Fruit fly (Drosophila melanogaster) whole organism, embryonic: ENCODE data around the gene CG15196.

ENCODE experiments used
- ATbp ChIP-seq: fragments of 200-800 bp; sonication (Bioruptor generic); optimal IDR thresholded peaks from 2 replicates; lab custom pipeline; 2017; ENCODE audit warnings: missing biosample characterization, mild to moderate bottlenecking, missing genetic modification characterization, missing genetic modification reagents
- Bdp1 ChIP-seq: fragments of 200-800 bp; sonication (Bioruptor generic); optimal IDR thresholded peaks from 3 replicates; lab custom pipeline; 2016; ENCODE audit warnings: missing biosample characterization, missing genetic modification characterization
- BtbVII ChIP-seq: fragments of 200-800 bp; sonication (Bioruptor generic); optimal IDR thresholded peaks from 3 replicates; lab custom pipeline; 2017; ENCODE audit warnings: missing biosample characterization, mild to moderate bottlenecking, missing genetic modification characterization
- CG1024 ChIP-seq: fragments of 200-800 bp; sonication (Bioruptor generic); IDR thresholded peaks from 2 replicates; pipeline ENCODE4 v1.3.6; 2022; ENCODE audit warnings: missing biosample characterization, missing genetic modification characterization
- CG10267 ChIP-seq: fragments of 200-800 bp; sonication (Bioruptor generic); optimal IDR thresholded peaks from 2 replicates; lab custom pipeline; 2018; ENCODE audit warnings: missing biosample characterization, mild to moderate bottlenecking, missing genetic modification characterization, moderate library complexity
- CG11093 ChIP-seq: fragments of 200-800 bp; sonication (Bioruptor generic); IDR thresholded peaks from 3 replicates; pipeline ENCODE4 v1.3.6; 2022; ENCODE audit warnings: missing biosample characterization, missing genetic modification characterization
- CG11560 ChIP-seq: fragments of 200-800 bp; sonication (Bioruptor generic); IDR thresholded peaks from 3 replicates; pipeline ENCODE4 v1.3.6; 2022; ENCODE audit warnings: missing biosample characterization, missing genetic modification characterization
- CG11696 ChIP-seq: fragments of 200-800 bp; sonication (Bioruptor generic); IDR thresholded peaks from 2 replicates; pipeline ENCODE4 v1.3.6; 2022; ENCODE audit warnings: missing biosample characterization, missing genetic modification characterization
- CG12155 ChIP-seq: fragments of 200-800 bp; sonication (Bioruptor generic); optimal IDR thresholded peaks from 3 replicates; lab custom pipeline; 2016; ENCODE audit warnings: missing biosample characterization, missing genetic modification characterization
- CG1233 ChIP-seq: fragments of 200-800 bp; sonication (Bioruptor generic); optimal IDR thresholded peaks from 4 replicates; lab custom pipeline; 2018; ENCODE audit warnings: missing biosample characterization, mild to moderate bottlenecking, missing genetic modification characterization
- CG15696 ChIP-seq: fragments of 200-800 bp; sonication (Bioruptor generic); optimal IDR thresholded peaks from 2 replicates; lab custom pipeline; 2019; ENCODE audit warnings: missing biosample characterization, mild to moderate bottlenecking, missing genetic modification characterization, moderate library complexity
- CG16779 ChIP-seq: fragments of 200-800 bp; sonication (Bioruptor generic); IDR thresholded peaks from 2 replicates; pipeline ENCODE4 v1.3.6; 2022; ENCODE audit warnings: missing biosample characterization, missing genetic modification characterization
- CG17361 ChIP-seq: fragments of 200-800 bp; sonication (Bioruptor generic); IDR thresholded peaks from 3 replicates; pipeline ENCODE4 v1.3.6; 2022; ENCODE audit warnings: missing biosample characterization, missing genetic modification characterization
- CG17612 ChIP-seq: fragments of 200-800 bp; sonication (Bioruptor generic); IDR thresholded peaks from 2 replicates; pipeline ENCODE4 v1.3.6; 2022; ENCODE audit warnings: missing biosample characterization, missing genetic modification characterization
- CG1832 ChIP-seq: fragments of 200-800 bp; sonication (Bioruptor generic); optimal IDR thresholded peaks from 2 replicates; lab custom pipeline; 2017; ENCODE audit warnings: missing biosample characterization, mild to moderate bottlenecking, missing genetic modification characterization, inconsistent platforms
- CG2202 ChIP-seq: fragments of 200-800 bp; sonication (Bioruptor generic); optimal IDR thresholded peaks from 2 replicates; lab custom pipeline; 2018; ENCODE audit warnings: missing biosample characterization, mild to moderate bottlenecking, missing genetic modification characterization
- CG32772 ChIP-seq: fragments of 200-800 bp; sonication (Bioruptor generic); IDR thresholded peaks from 2 replicates; pipeline ENCODE4 v1.3.6; 2022; ENCODE audit warnings: missing biosample characterization, missing genetic modification characterization
- CG3838 ChIP-seq: fragments of 200-800 bp; sonication (Bioruptor generic); optimal IDR thresholded peaks from 3 replicates; lab custom pipeline; 2016; ENCODE audit warnings: missing biosample characterization, missing genetic modification characterization
- CG6254 ChIP-seq: fragments of 200-800 bp; sonication (Bioruptor generic); optimal IDR thresholded peaks from 3 replicates; lab custom pipeline; 2017; ENCODE audit warnings: mild to moderate bottlenecking, missing biosample characterization, missing genetic modification reagents, missing genetic modification characterization
- CG6272 ChIP-seq: fragments of 200-800 bp; sonication (Bioruptor generic); IDR thresholded peaks from 2 replicates; pipeline ENCODE4 v1.3.6; 2022; ENCODE audit warnings: missing biosample characterization, missing genetic modification characterization
- CG6689 ChIP-seq: fragments of 200-800 bp; sonication (Bioruptor generic); IDR thresholded peaks from 2 replicates; pipeline ENCODE4 v1.3.6; 2022; ENCODE audit warnings: missing biosample characterization, missing genetic modification characterization
- CG7745 ChIP-seq: fragments of 200-800 bp; sonication (Bioruptor generic); optimal IDR thresholded peaks from 2 replicates; lab custom pipeline; 2018; ENCODE audit warnings: missing biosample characterization, mild to moderate bottlenecking, missing genetic modification characterization, moderate library complexity
- CG8944 ChIP-seq: fragments of 200-800 bp; sonication (Bioruptor generic); optimal IDR thresholded peaks from 3 replicates; lab custom pipeline; 2016; ENCODE audit warnings: missing biosample characterization, missing genetic modification characterization
- Camta ChIP-seq: fragments of 200-800 bp; sonication (Bioruptor generic); optimal IDR thresholded peaks from 2 replicates; lab custom pipeline; 2016; ENCODE audit warnings: missing biosample characterization, missing genetic modification characterization
- CkIIα-i1 ChIP-seq: fragments of 200-800 bp; sonication (Bioruptor generic); IDR thresholded peaks from 2 replicates; pipeline ENCODE4 v1.3.6; 2022; ENCODE audit warnings: missing biosample characterization, missing genetic modification characterization
- D19B ChIP-seq: fragments of 200-800 bp; sonication (Bioruptor generic); optimal IDR thresholded peaks from 2 replicates; lab custom pipeline; 2017; ENCODE audit warnings: missing biosample characterization, mild to moderate bottlenecking, missing genetic modification characterization
- Deaf1 ChIP-seq: fragments of 200-800 bp; optimal IDR thresholded peaks from 3 replicates; lab custom pipeline; 2019; ENCODE audit warnings: missing biosample characterization, mild to moderate bottlenecking, missing genetic modification characterization, moderate library complexity
- Dfd ChIP-seq, 2 experiments: fragments of >200 bp; optimal IDR thresholded peaks; 2 replicates each; lab custom pipeline; 2017; ENCODE audit warnings: missing biosample characterization in 2 of 2, missing genetic modification characterization in 2 of 2
- Fer1 ChIP-seq: fragments of 200-800 bp; sonication (Bioruptor generic); optimal IDR thresholded peaks from 2 replicates; lab custom pipeline; 2017; ENCODE audit warnings: missing biosample characterization, mild to moderate bottlenecking, missing genetic modification characterization
- HLHmδ ChIP-seq: fragments of 200-800 bp; sonication (Bioruptor generic); optimal IDR thresholded peaks from 2 replicates; lab custom pipeline; 2018; ENCODE audit warnings: missing biosample characterization, mild to moderate bottlenecking, missing genetic modification characterization, moderate library complexity
- NK7.1 ChIP-seq: fragments of 200-800 bp; sonication (Bioruptor generic); optimal IDR thresholded peaks from 3 replicates; lab custom pipeline; 2016; ENCODE audit warnings: missing biosample characterization, missing genetic modification characterization
- Nf-YB ChIP-seq: fragments of 200-800 bp; sonication (Bioruptor generic); optimal IDR thresholded peaks from 3 replicates; lab custom pipeline; 2019; ENCODE audit warnings: missing biosample characterization, mild to moderate bottlenecking, missing genetic modification characterization, moderate library complexity
- Nf-YC ChIP-seq: fragments of 200-800 bp; optimal IDR thresholded peaks from 3 replicates; lab custom pipeline; 2019; ENCODE audit warnings: missing biosample characterization, mild to moderate bottlenecking, missing genetic modification characterization, moderate library complexity
- NfI ChIP-seq: fragments of 200-800 bp; sonication (Bioruptor generic); optimal IDR thresholded peaks from 3 replicates; lab custom pipeline; 2018; ENCODE audit warnings: missing biosample characterization, mild to moderate bottlenecking, missing genetic modification characterization, moderate library complexity
- Rfx ChIP-seq: fragments of 200-800 bp; sonication (Bioruptor generic); IDR thresholded peaks from 2 replicates; pipeline ENCODE4 v1.3.6; 2022; ENCODE audit warnings: missing biosample characterization, missing genetic modification characterization
- Scr ChIP-seq: fragments of 200-800 bp; sonication (Bioruptor generic); IDR thresholded peaks from 2 replicates; pipeline ENCODE4 v1.3.6; 2022; ENCODE audit warnings: missing biosample characterization, missing genetic modification characterization; ENCODE audit not compliant: partially characterized antibody
- Xbp1 ChIP-seq: fragments of 200-800 bp; sonication (Bioruptor generic); optimal IDR thresholded peaks from 3 replicates; lab custom pipeline; 2016; ENCODE audit warnings: missing biosample characterization, mild to moderate bottlenecking, missing genetic modification characterization
- ato ChIP-seq: fragments of 200-800 bp; sonication (Bioruptor generic); IDR thresholded peaks from 2 replicates; pipeline ENCODE4 v1.3.6; 2022; ENCODE audit warnings: missing biosample characterization, missing genetic modification characterization; ENCODE audit not compliant: partially characterized antibody
- cad ChIP-seq: fragments of >200 bp; optimal IDR thresholded peaks from 2 replicates; lab custom pipeline; 2017; ENCODE audit warnings: missing biosample characterization, missing genetic modification characterization
- cas ChIP-seq: fragments of 200-800 bp; sonication (Bioruptor generic); IDR thresholded peaks from 2 replicates; pipeline ENCODE4 v1.3.6; 2022; ENCODE audit warnings: missing biosample characterization, missing genetic modification characterization
- chm ChIP-seq: fragments of 200-800 bp; sonication (Bioruptor generic); IDR thresholded peaks from 2 replicates; pipeline ENCODE4 v1.3.6; 2022; ENCODE audit warnings: missing biosample characterization, missing genetic modification characterization
- crc ChIP-seq: fragments of 200-800 bp; sonication (Bioruptor generic); optimal IDR thresholded peaks from 2 replicates; lab custom pipeline; 2016; ENCODE audit warnings: missing biosample characterization, missing genetic modification characterization
- ftz-f1 ChIP-seq: fragments of 200-800 bp; sonication (Bioruptor generic); optimal IDR thresholded peaks from 2 replicates; lab custom pipeline; 2016; ENCODE audit warnings: missing biosample characterization, missing genetic modification characterization
- oc ChIP-seq: fragments of 200-800 bp; sonication (Bioruptor generic); optimal IDR thresholded peaks from 2 replicates; lab custom pipeline; 2018; ENCODE audit warnings: missing biosample characterization, mild to moderate bottlenecking, missing genetic modification characterization, moderate library complexity
- pb ChIP-seq: fragments of 200-800 bp; sonication (Bioruptor generic); optimal IDR thresholded peaks from 3 replicates; lab custom pipeline; 2016; ENCODE audit warnings: missing biosample characterization, missing genetic modification characterization
- phol ChIP-seq: fragments of 200-800 bp; sonication (Bioruptor generic); optimal IDR thresholded peaks from 3 replicates; lab custom pipeline; 2018; ENCODE audit warnings: missing biosample characterization, mild to moderate bottlenecking, missing genetic modification characterization, moderate library complexity
- pros ChIP-seq: fragments of 200-800 bp; sonication (Bioruptor generic); optimal IDR thresholded peaks from 3 replicates; lab custom pipeline; 2019; ENCODE audit warnings: missing biosample characterization, mild to moderate bottlenecking, missing genetic modification characterization, moderate library complexity
- schlank ChIP-seq: fragments of 200-800 bp; sonication (Bioruptor generic); optimal IDR thresholded peaks from 2 replicates; lab custom pipeline; 2018; ENCODE audit warnings: missing biosample characterization, mild to moderate bottlenecking, missing genetic modification characterization
- sim ChIP-seq: fragments of 200-800 bp; sonication (Bioruptor generic); IDR thresholded peaks from 2 replicates; pipeline ENCODE4 v1.3.6; 2022; ENCODE audit warnings: missing biosample characterization, missing genetic modification characterization
- sr ChIP-seq: fragments of 200-800 bp; sonication (Bioruptor generic); IDR thresholded peaks from 3 replicates; pipeline ENCODE4 v1.3.6; 2022; ENCODE audit warnings: missing biosample characterization, missing genetic modification characterization
- trh ChIP-seq: fragments of 200-800 bp; sonication (Bioruptor generic); optimal IDR thresholded peaks from 2 replicates; lab custom pipeline; 2016; ENCODE audit warnings: missing biosample characterization, missing genetic modification characterization
- twi ChIP-seq: fragments of 200-800 bp; optimal IDR thresholded peaks from 2 replicates; lab custom pipeline; 2019; ENCODE audit warnings: missing biosample characterization, mild to moderate bottlenecking, missing genetic modification characterization, moderate library complexity

The CG15196 gene

DNA sequence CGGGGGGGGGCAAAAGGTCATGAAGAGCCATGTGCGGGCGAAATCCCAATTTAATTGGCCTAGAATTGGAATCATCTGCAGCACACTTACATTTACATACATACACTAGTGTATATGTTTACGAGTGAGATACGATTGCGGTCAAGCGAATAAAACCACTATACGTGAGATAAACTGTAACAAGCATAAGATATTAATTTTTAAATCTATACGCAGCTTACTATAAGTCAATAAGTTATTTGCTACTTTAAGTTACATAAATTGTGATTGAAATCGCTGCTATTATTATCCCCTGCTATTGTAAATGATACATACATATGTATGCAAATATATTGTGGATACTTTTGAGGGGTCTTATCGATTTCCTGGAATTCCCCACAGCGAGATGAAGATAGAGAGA, 30.6 kb upstream of the CG15196 start (continued):
- TF ChIP-seq CG6254 (GFP tag; lab: Kevin White, UChicago) (no peak), pros (GFP tag; lab: Kevin White, UChicago) (no peak), CG12155 (GFP tag; lab: Kevin White, UChicago) (no peak), CG32772 (peak; percentile 39; the same call in 1 of the 2 replicates), CkIIα-i1 (GFP tag; lab: Robert Waterston, UW) (no peak), Deaf1 (tag; lab: Kevin White, UChicago) (no peak), CG1024 (GFP tag; lab: Robert Waterston, UW) (no peak), CG17612 (no peak), sr (peak; percentile 16; the same call in 1 of the 3 replicates), CG16779 (GFP tag; lab: Robert Waterston, UW) (no peak), CG1233 (GFP tag; lab: Kevin White, UChicago) (peak; percentile 30), crc (GFP tag; lab: Kevin White, UChicago) (no peak), CG6689 (GFP tag; lab: Robert Waterston, UW) (peak; percentile 49), Camta (peak; percentile 8), NK7.1 (GFP tag; lab: Kevin White, UChicago) (no peak), CG17361 (0 out of 3 replicates have a peak, but pooled peaks have one; percentile 22), Nf-YB (GFP tag; lab: Kevin White, UChicago) (no peak), CG2202 (tag; lab: Kevin White, UChicago) (no peak), CG1832 (GFP tag; lab: Kevin White, UChicago) (no peak), pb (GFP tag; lab: Kevin White, UChicago) (no peak), HLHmδ (GFP tag; lab: Kevin White, UChicago) (no peak), ftz-f1 (GFP tag; lab: Kevin White, UChicago) (no peak), D19B (GFP tag; lab: Kevin White, UChicago) (no peak), oc (tag; lab: Kevin White, UChicago) (no peak), CG11093 (GFP tag; lab: Robert Waterston, UW) (no peak), Fer1 (peak; percentile 65), ato (GFP tag; lab: Robert Waterston, UW) (no peak), Rfx (GFP tag; lab: Robert Waterston, UW) (peak; percentile 52; the same call in 1 of the 2 replicates), chm (GFP tag; lab: Robert Waterston, UW) (peak; percentile 33; the same call in 1 of the 2 replicates), BtbVII (GFP tag; lab: Kevin White, UChicago) (no peak), phol (tag; lab: Kevin White, UChicago) (peak; percentile 24), CG7745 (tag; lab: Kevin White, UChicago) (no peak), trh (GFP tag; lab: Kevin White, UChicago) (no peak), cas (no peak), ATbp (GFP tag; lab: Kevin White, UChicago) (peak; percentile 23), cad (no peak), CG15696 (no peak), CG11560 (tag; lab: Robert Waterston, UW) (no peak), twi (tag; lab: Kevin White, UChicago) (no peak), Bdp1 (GFP tag; lab: Kevin White, UChicago) (no peak), sim (GFP tag; lab: Robert Waterston, UW) (0 out of 2 replicates have a peak, but pooled peaks have one; percentile 17), CG10267 (peak; percentile 10), CG6272 (GFP tag; lab: Robert Waterston, UW) (no peak), Dfd (GFP tag; optimal IDR thresholded peaks at IDR 0.05; lab: Kevin White, UChicago) (no peak), Nf-YC (tag; lab: Kevin White, UChicago) (peak; percentile 52), CG3838 (GFP tag; lab: Kevin White, UChicago) (no peak), Scr (GFP tag; lab: Robert Waterston, UW) (no peak), CG8944 (GFP tag; lab: Kevin White, UChicago) (no peak), schlank (tag; lab: Kevin White, UChicago) (no peak), CG11696 (GFP tag; lab: Robert Waterston, UW) (peak; percentile 71), NfI (peak; percentile 46), Xbp1 (peak; percentile 19)
